Worm (Caenorhabditis elegans): Measurements from ENCODE around the gene ZK897.10.

ce11 chrIV:12765067-12765466 is at the start of gene ZK897.10:
- TF ChIP-seq flt-1 (GFP tag; IDR thresholded peaks at IDR 0.05) (no peak), T22C8.4 (GFP tag; IDR thresholded peaks at IDR 0.05) (no peak), med-1 (GFP tag; optimal IDR thresholded peaks at IDR 0.05; ENCODE audit: insufficient read depth) (no peak), ztf-29 (GFP tag; IDR thresholded peaks at IDR 0.05) (no peak), tab-1 (GFP tag; IDR thresholded peaks at IDR 0.05) (no peak), ref-1 (GFP tag; conservative IDR thresholded peaks at IDR 0.05) (no peak), ztf-23 (GFP tag; IDR thresholded peaks at IDR 0.05) (no peak), cog-1 (tag; optimal IDR thresholded peaks at IDR 0.05) (no peak)
